Worm (Caenorhabditis elegans): ENCODE results near the gene T02G5.14.
A peak's percentile ranks its signal among the peaks of the same experiment; 100 is the strongest.

T02G5.14 gene

ce11 chrII:7093339-7093821, 9.3 kb downstream of the T02G5.14 start, which contains the start of gene T02G5.3:
Gene T02G5.3 (plus strand): TSS chrII:7093389.
- TF ChIP-seq F49E8.2 (tag; optimal IDR thresholded peaks at IDR 0.05; ENCODE audit: insufficient read depth) (no peak), ZK185.1 (tag; optimal IDR thresholded peaks at IDR 0.05; ENCODE audit: poor library complexity, severe bottlenecking) (no peak), K11D2.4 (GFP tag; IDR thresholded peaks at IDR 0.05) (no peak), ama-1 (optimal IDR thresholded peaks at IDR 0.05) (no peak), ama-1 (GFP tag; optimal IDR thresholded peaks at IDR 0.05) (no peak)

- TF ChIP-seq xnd-1 (tag; optimal IDR thresholded peaks at IDR 0.05): peak; percentile 22
- no peak for TF ChIP-seq let-526 (GFP tag; IDR thresholded peaks at IDR 0.05)
- TF ChIP-seq madf-6 (GFP tag; IDR thresholded peaks at IDR 0.05): peak; percentile 58
- TF ChIP-seq lin-26 (GFP tag; IDR thresholded peaks at IDR 0.05): 0 out of 2 replicates have a peak, but pooled peaks have one; percentile 43
- TF ChIP-seq nhr-90 (tag; optimal IDR thresholded peaks at IDR 0.05): no peak
- peak; percentile 18 for TF ChIP-seq him-1 (tag; optimal IDR thresholded peaks at IDR 0.05)
These were observed 11.8 kb downstream of the T02G5.14 start for ce11 chrII:7095970-7096369.

- TF ChIP-seq let-607 (tag; optimal IDR thresholded peaks at IDR 0.05): no peak
- no peak for TF ChIP-seq sptf-2 (GFP tag; optimal IDR thresholded peaks at IDR 0.05)
- TF ChIP-seq bed-2 (GFP tag; IDR thresholded peaks at IDR 0.05): no peak
- TF ChIP-seq madf-10 (tag; optimal IDR thresholded peaks at IDR 0.05): no peak
- TF ChIP-seq Y67H2A.10 (GFP tag; conservative IDR thresholded peaks at IDR 0.05): no peak
- TF ChIP-seq madf-8 (GFP tag; conservative IDR thresholded peaks at IDR 0.05): peak; percentile 98
- no peak for TF ChIP-seq rcor-1 (GFP tag; IDR thresholded peaks at IDR 0.05)
- peak; percentile 21 for TF ChIP-seq him-1 (tag; optimal IDR thresholded peaks at IDR 0.05)
- 0 out of 2 replicates have a peak, but pooled peaks have one; percentile 10 for TF ChIP-seq D2030.7 (GFP tag; IDR thresholded peaks at IDR 0.05)
- TF ChIP-seq F22D6.2 (tag; optimal IDR thresholded peaks at IDR 0.05): no peak
- no peak for TF ChIP-seq hmg-20 (GFP tag; IDR thresholded peaks at IDR 0.05)
- TF ChIP-seq F23B12.7 (tag; optimal IDR thresholded peaks at IDR 0.05; ENCODE audit: insufficient read depth): no peak
- TF ChIP-seq madf-6 (GFP tag; IDR thresholded peaks at IDR 0.05): peak; percentile 99
- no peak for TF ChIP-seq aptf-2 (GFP tag; conservative IDR thresholded peaks at IDR 0.05)
- TF ChIP-seq ztf-6 (GFP tag; IDR thresholded peaks at IDR 0.05): no peak
- TF ChIP-seq nfya-1 (tag; optimal IDR thresholded peaks at IDR 0.05; ENCODE audit: borderline replicate concordance, insufficient read depth): no peak
- TF ChIP-seq sdz-38 (tag; optimal IDR thresholded peaks at IDR 0.05): no peak
- TF ChIP-seq hlh-12 (tag; optimal IDR thresholded peaks at IDR 0.05): no peak
- no peak for TF ChIP-seq rec-8 (tag; optimal IDR thresholded peaks at IDR 0.05)
- TF ChIP-seq rpc-1 (optimal IDR thresholded peaks at IDR 0.05): no peak
- no peak for TF ChIP-seq rpc-1 (tag; optimal IDR thresholded peaks at IDR 0.05)
- no peak for TF ChIP-seq K11D2.4 (GFP tag; IDR thresholded peaks at IDR 0.05)
- no peak for TF ChIP-seq lin-26 (GFP tag; IDR thresholded peaks at IDR 0.05)
- TF ChIP-seq aptf-3 (GFP tag; IDR thresholded peaks at IDR 0.05): no peak
- no peak for TF ChIP-seq die-1 (tag; optimal IDR thresholded peaks at IDR 0.05)
- TF ChIP-seq lsl-1 (GFP tag; optimal IDR thresholded peaks at IDR 0.05): peak; percentile 89
- no peak for TF ChIP-seq zfh-2 (GFP tag; conservative IDR thresholded peaks at IDR 0.05)
- TF ChIP-seq nhr-27 (tag; optimal IDR thresholded peaks at IDR 0.05): no peak
- TF ChIP-seq snpc-3.4 (tag; optimal IDR thresholded peaks at IDR 0.05): peak; percentile 11
- no peak for TF ChIP-seq Y95B8A.8 (GFP tag; IDR thresholded peaks at IDR 0.05)
- no peak for TF ChIP-seq ztf-25 (GFP tag; IDR thresholded peaks at IDR 0.05)
- peak; percentile 58 for TF ChIP-seq F33H1.4 (GFP tag; IDR thresholded peaks at IDR 0.05)
- TF ChIP-seq F57C9.4 (tag; optimal IDR thresholded peaks at IDR 0.05): no peak
- TF ChIP-seq ceh-91 (GFP tag; IDR thresholded peaks at IDR 0.05): 0 out of 2 replicates have a peak, but pooled peaks have one; percentile 8
- TF ChIP-seq efl-1 (GFP tag; optimal IDR thresholded peaks at IDR 0.05): peak; percentile 30
- peak; percentile 88 for TF ChIP-seq xnd-1 (tag; optimal IDR thresholded peaks at IDR 0.05)
- TF ChIP-seq athp-1 (tag; optimal IDR thresholded peaks at IDR 0.05): no peak
- TF ChIP-seq ZK185.1 (tag; optimal IDR thresholded peaks at IDR 0.05; ENCODE audit: poor library complexity, severe bottlenecking): no peak
- no peak for TF ChIP-seq lin-40 (tag; optimal IDR thresholded peaks at IDR 0.05)
These were observed 14.5 kb downstream of the T02G5.14 start, which contains the start of gene mct-5 for ce11 chrII:7098578-7098977. Gene mct-5 (minus strand): TSS chrII:7098593.
